Worm (Caenorhabditis elegans) whole organism, L4 larva: ENCODE data around the gene pap-2.

Experiments
- D1046.2 ChIP-seq: fragments of 200-800 bp; sonication (Bioruptor generic); IDR thresholded peaks from 2 replicates; pipeline ENCODE4 v1.3.6; 2022; ENCODE audit warnings: missing genetic modification characterization, missing compliant biosample characterization
- F10B5.3 ChIP-seq: sonication (generic microtip); optimal IDR thresholded peaks from 2 replicates; lab custom pipeline; 2016; ENCODE audit warnings: mild to moderate bottlenecking, missing genetic modification characterization, missing compliant biosample characterization
- F26F4.8 ChIP-seq: fragments of 200-800 bp; sonication (Bioruptor generic); conservative IDR thresholded peaks from 2 replicates; pipeline ENCODE4 v1.3.6; 2022; ENCODE audit warnings: missing genetic modification characterization, missing compliant biosample characterization
- F49E8.2 ChIP-seq: sonication (generic microtip); optimal IDR thresholded peaks from 2 replicates; lab custom pipeline; 2016; ENCODE audit warnings: missing compliant biosample characterization, mild to moderate bottlenecking, missing genetic modification characterization, borderline replicate concordance
- R02D3.7 ChIP-seq: fragments of 150-350 bp; sonication (generic microtip); optimal IDR thresholded peaks from 3 replicates; lab custom pipeline; 2014; ENCODE audit warnings: missing biosample characterization, missing genetic modification characterization
- Y105C5A.15 ChIP-seq: fragments of 200-800 bp; sonication (Bioruptor generic); IDR thresholded peaks from 2 replicates; pipeline ENCODE4 v1.3.6; 2022; ENCODE audit warnings: missing genetic modification characterization, missing compliant biosample characterization
- Y48G9A.11 ChIP-seq: fragments of 200-800 bp; sonication (Bioruptor generic); IDR thresholded peaks from 2 replicates; pipeline ENCODE4 v1.3.6; 2022; ENCODE audit warnings: missing genetic modification reagents, missing genetic modification characterization, missing compliant biosample characterization
- Y75B8A.6 ChIP-seq: fragments of 200-800 bp; sonication (Bioruptor generic); IDR thresholded peaks from 2 replicates; pipeline ENCODE4 v1.3.6; 2022; ENCODE audit warnings: missing genetic modification reagents, missing genetic modification characterization, missing compliant biosample characterization
- ZK337.2 ChIP-seq: fragments of 200-800 bp; sonication (Bioruptor generic); IDR thresholded peaks from 2 replicates; pipeline ENCODE4 v1.3.6; 2022; ENCODE audit warnings: missing genetic modification reagents, missing genetic modification characterization, missing compliant biosample characterization
- aly-2 ChIP-seq: sonication (generic microtip); optimal IDR thresholded peaks from 2 replicates; lab custom pipeline; 2018; ENCODE audit warnings: missing biosample characterization, missing genetic modification characterization
- attf-4 ChIP-seq: sonication (generic microtip); optimal IDR thresholded peaks from 3 replicates; lab custom pipeline; 2017; ENCODE audit warnings: missing biosample characterization, missing genetic modification characterization
- ceh-28 ChIP-seq: fragments of 150-350 bp; optimal IDR thresholded peaks from 2 replicates; lab custom pipeline; 2014; ENCODE audit warnings: missing biosample characterization, missing genetic modification reagents, missing genetic modification characterization
- ceh-62 ChIP-seq: sonication (generic microtip); optimal IDR thresholded peaks from 2 replicates; lab custom pipeline; 2017; ENCODE audit warnings: missing biosample characterization, missing genetic modification characterization
- ceh-82 ChIP-seq: sonication (generic microtip); optimal IDR thresholded peaks from 2 replicates; lab custom pipeline; 2017; ENCODE audit warnings: missing biosample characterization, missing genetic modification characterization
- daf-12 ChIP-seq: fragments of 150-350 bp; optimal IDR thresholded peaks from 2 replicates; lab custom pipeline; 2014; ENCODE audit warnings: missing biosample characterization, missing genetic modification reagents, missing genetic modification characterization
- daf-16 ChIP-seq, 3 experiments: sonication (generic microtip); optimal IDR thresholded peaks; 2 replicates each; lab custom pipeline; 2016 to 2017; ENCODE audit warnings: missing genetic modification characterization in 3 of 3, missing genetic modification reagents in 3 of 3, mild to moderate bottlenecking in 2 of 3, missing compliant biosample characterization in 2 of 3, missing biosample characterization in 1 of 3, moderate library complexity in 1 of 3
- dmd-8 ChIP-seq: fragments of 200-800 bp; sonication (Bioruptor generic); IDR thresholded peaks from 2 replicates; pipeline ENCODE4 v1.3.6; 2022; ENCODE audit warnings: missing genetic modification characterization, missing compliant biosample characterization
- dmd-9 ChIP-seq: fragments of 200-800 bp; sonication (Bioruptor generic); IDR thresholded peaks from 2 replicates; pipeline ENCODE4 v1.3.6; 2022; ENCODE audit warnings: missing genetic modification reagents, missing genetic modification characterization, missing compliant biosample characterization
- dve-1 ChIP-seq: sonication (generic microtip); optimal IDR thresholded peaks from 2 replicates; lab custom pipeline; 2017; ENCODE audit warnings: antibody characterized with exemption, mild to moderate bottlenecking, missing genetic modification characterization, missing compliant biosample characterization; ENCODE audit not compliant: insufficient read depth
- egl-27 ChIP-seq: sonication (generic microtip); optimal IDR thresholded peaks from 3 replicates; lab custom pipeline; 2017; ENCODE audit warnings: missing biosample characterization, missing genetic modification reagents, missing genetic modification characterization
- egl-43 ChIP-seq: fragments of 200-800 bp; sonication (Bioruptor generic); IDR thresholded peaks from 2 replicates; pipeline ENCODE4 v1.3.6; 2022; ENCODE audit warnings: missing genetic modification reagents, missing genetic modification characterization, missing compliant biosample characterization
- fos-1 ChIP-seq: fragments of 150-350 bp; optimal IDR thresholded peaks from 2 replicates; lab custom pipeline; 2014; ENCODE audit warnings: missing biosample characterization, missing genetic modification characterization
- jun-1 ChIP-seq: fragments of 150-350 bp; optimal IDR thresholded peaks from 2 replicates; lab custom pipeline; 2014; ENCODE audit warnings: missing biosample characterization, missing genetic modification reagents, missing genetic modification characterization
- lim-7 ChIP-seq: fragments of 200-800 bp; sonication (Bioruptor generic); IDR thresholded peaks from 2 replicates; pipeline ENCODE4 v1.3.6; 2022; ENCODE audit warnings: missing genetic modification characterization, missing compliant biosample characterization
- lin-1 ChIP-seq: fragments of 200-800 bp; sonication (Bioruptor generic); IDR thresholded peaks from 2 replicates; pipeline ENCODE4 v1.3.6; 2022; ENCODE audit warnings: missing genetic modification reagents, missing genetic modification characterization, missing compliant biosample characterization
- lin-13 ChIP-seq: fragments of 150-350 bp; optimal IDR thresholded peaks from 2 replicates; lab custom pipeline; 2014; ENCODE audit warnings: missing biosample characterization, missing genetic modification reagents, missing genetic modification characterization
- lin-29 ChIP-seq: fragments of 200-800 bp; sonication (Bioruptor generic); IDR thresholded peaks from 2 replicates; pipeline ENCODE4 v1.3.6; 2022; ENCODE audit warnings: missing genetic modification reagents, missing genetic modification characterization, missing compliant biosample characterization
- lir-3 ChIP-seq: sonication (generic microtip); optimal IDR thresholded peaks from 2 replicates; lab custom pipeline; 2016; ENCODE audit warnings: mild to moderate bottlenecking, missing genetic modification characterization, missing compliant biosample characterization
- mdl-1 ChIP-seq, 2 experiments: fragments of 150-350 bp in 1 of 2; sonication (generic microtip) in 1 of 2; optimal IDR thresholded peaks; 2 replicates each; lab custom pipeline; 2014 to 2017; ENCODE audit warnings: missing biosample characterization in 2 of 2, missing genetic modification characterization in 2 of 2
- mep-1 ChIP-seq: fragments of 150-350 bp; sonication (generic microtip); optimal IDR thresholded peaks from 3 replicates; lab custom pipeline; 2014; ENCODE audit warnings: missing biosample characterization, missing genetic modification characterization
- mes-2 ChIP-seq: sonication (generic microtip); optimal IDR thresholded peaks from 2 replicates; lab custom pipeline; 2016; ENCODE audit warnings: missing genotype, mild to moderate bottlenecking, missing genetic modification characterization, missing compliant biosample characterization; ENCODE audit not compliant: poor library complexity, severe bottlenecking
- nhr-10 ChIP-seq: fragments of 150-350 bp; optimal IDR thresholded peaks from 2 replicates; lab custom pipeline; 2014; ENCODE audit warnings: missing biosample characterization, missing genetic modification characterization
- nhr-237 ChIP-seq: sonication (generic microtip); optimal IDR thresholded peaks from 2 replicates; lab custom pipeline; 2017; ENCODE audit warnings: missing biosample characterization, missing genetic modification characterization
- nhr-6 ChIP-seq: fragments of 150-350 bp; optimal IDR thresholded peaks from 2 replicates; lab custom pipeline; 2014; ENCODE audit warnings: missing biosample characterization, missing genetic modification characterization
- nhr-76 ChIP-seq: fragments of 150-350 bp; optimal IDR thresholded peaks from 2 replicates; lab custom pipeline; 2014; ENCODE audit warnings: missing biosample characterization, missing genetic modification characterization
- nhr-77 ChIP-seq: fragments of 150-350 bp; optimal IDR thresholded peaks from 2 replicates; lab custom pipeline; 2014; ENCODE audit warnings: missing biosample characterization, missing genetic modification characterization
- pha-4 ChIP-seq, 2 experiments: fragments of 150-350 bp in 1 of 2; fragments of 200-800 bp in 1 of 2; sonication (Bioruptor generic) in 1 of 2; IDR thresholded peaks in 1 of 2; optimal IDR thresholded peaks in 1 of 2; 2 replicates each; pipeline versions ENCODE4 v1.3.6 to Lab custom; 2014 to 2022; ENCODE audit warnings: missing genetic modification characterization in 2 of 2, missing genetic modification reagents in 2 of 2, missing biosample characterization in 1 of 2, missing compliant biosample characterization in 1 of 2
- php-3 ChIP-seq: fragments of 200-800 bp; sonication (Bioruptor generic); IDR thresholded peaks from 2 replicates; pipeline ENCODE4 v1.3.6; 2022; ENCODE audit warnings: missing genetic modification reagents, missing genetic modification characterization, missing compliant biosample characterization
- pqm-1 ChIP-seq: sonication (generic microtip); optimal IDR thresholded peaks from 2 replicates; lab custom pipeline; 2017; ENCODE audit warnings: missing biosample characterization, missing genetic modification characterization
- saeg-2 ChIP-seq: fragments of 200-800 bp; sonication (Bioruptor generic); IDR thresholded peaks from 2 replicates; pipeline ENCODE4 v1.3.6; 2022; ENCODE audit warnings: missing genetic modification reagents, missing genetic modification characterization, missing compliant biosample characterization
- set-16 ChIP-seq: fragments of 200-800 bp; sonication (Bioruptor generic); IDR thresholded peaks from 2 replicates; pipeline ENCODE4 v1.3.6; 2022; ENCODE audit warnings: missing genetic modification reagents, missing genetic modification characterization, missing compliant biosample characterization
- skn-1 ChIP-seq: fragments of 150-350 bp; optimal IDR thresholded peaks from 2 replicates; lab custom pipeline; 2014; ENCODE audit warnings: missing biosample characterization, missing genetic modification characterization
- snpc-4 ChIP-seq: fragments of 150-350 bp; optimal IDR thresholded peaks from 2 replicates; lab custom pipeline; 2014; ENCODE audit warnings: missing biosample characterization, missing genetic modification characterization
- spr-1 ChIP-seq: sonication (generic microtip); optimal IDR thresholded peaks from 2 replicates; lab custom pipeline; 2016; ENCODE audit warnings: mild to moderate bottlenecking, missing genetic modification characterization, missing compliant biosample characterization
- spr-3 ChIP-seq: fragments of 200-800 bp; sonication (Bioruptor generic); optimal IDR thresholded peaks from 2 replicates; lab custom pipeline; 2018; ENCODE audit warnings: mild to moderate bottlenecking, missing genetic modification characterization, missing compliant biosample characterization
- tag-97 ChIP-seq: fragments of 200-800 bp; sonication (Bioruptor generic); IDR thresholded peaks from 2 replicates; pipeline ENCODE4 v1.3.6; 2022; ENCODE audit warnings: missing genetic modification characterization, missing compliant biosample characterization
- tra-1 ChIP-seq: fragments of 200-800 bp; sonication (Bioruptor generic); IDR thresholded peaks from 2 replicates; pipeline ENCODE4 v1.3.6; 2022; ENCODE audit warnings: missing genetic modification reagents, missing genetic modification characterization, missing compliant biosample characterization
- unc-62 ChIP-seq, 3 experiments: fragments of 150-350 bp in 1 of 3; sonication (generic microtip); optimal IDR thresholded peaks in 2 of 3; peaks in 1 of 3; 1 replicate in 1 of 3; 2 replicates in 2 of 3; lab custom pipeline; 2014 to 2017; ENCODE audit warnings: missing biosample characterization in 3 of 3, missing genetic modification characterization in 3 of 3, missing genetic modification reagents in 3 of 3, missing genotype in 1 of 3
- zfp-2 ChIP-seq: sonication (generic microtip); optimal IDR thresholded peaks from 2 replicates; lab custom pipeline; 2016; ENCODE audit warnings: mild to moderate bottlenecking, missing genetic modification characterization, missing compliant biosample characterization
- zfp-3 ChIP-seq: fragments of 200-800 bp; sonication (Bioruptor generic); conservative IDR thresholded peaks from 2 replicates; pipeline ENCODE4 v1.3.6; 2022; ENCODE audit warnings: missing genetic modification reagents, missing genetic modification characterization, missing compliant biosample characterization
- ztf-7 ChIP-seq: fragments of 150-350 bp; optimal IDR thresholded peaks from 2 replicates; lab custom pipeline; 2014; ENCODE audit warnings: missing biosample characterization, missing genetic modification characterization

The pap-2 gene

ce11 chrII:9619995-9620535 lies 10.9 kb upstream of the pap-2 start (continued):
- TF ChIP-seq egl-43 (GFP tag; lab: Robert Waterston, UW) (no peak), F10B5.3 (tag; lab: Kevin White, UChicago) (no peak), R02D3.7 (no peak), aly-2 (no peak), nhr-76 (tag; lab: Kevin White, UChicago) (no peak), lir-3 (tag; lab: Kevin White, UChicago) (no peak), F26F4.8 (GFP tag; lab: Robert Waterston, UW) (no peak), ZK337.2 (GFP tag; lab: Robert Waterston, UW) (no peak), zfp-2 (tag; lab: Kevin White, UChicago) (no peak), tag-97 (no peak), lin-29 (GFP tag; lab: Robert Waterston, UW) (no peak), nhr-77 (tag; lab: Kevin White, UChicago) (no peak), dve-1 (tag; lab: Kevin White, UChicago) (peak; percentile 3), ceh-62 (tag; lab: Kevin White, UChicago) (no peak), spr-1 (no peak), nhr-6 (tag; lab: Kevin White, UChicago) (no peak), nhr-237 (no peak), skn-1 (no peak), mdl-1 (tag; optimal IDR thresholded peaks at IDR 0.05; lab: Kevin White, UChicago) (peak in 1 of 2 experiments; percentile 60), snpc-4 (tag; lab: Kevin White, UChicago) (no peak), spr-3 (GFP tag; lab: Kevin White, UChicago) (no peak), pha-4 (GFP tag; IDR thresholded peaks at IDR 0.05; lab: Robert Waterston, UW) (no peak), pha-4 (tag; optimal IDR thresholded peaks at IDR 0.05; lab: Kevin White, UChicago) (no peak), F49E8.2 (tag; lab: Kevin White, UChicago) (no peak), zfp-3 (no peak), jun-1 (tag; lab: Kevin White, UChicago) (no peak), fos-1 (tag; lab: Kevin White, UChicago) (no peak), Y75B8A.6 (GFP tag; lab: Robert Waterston, UW) (no peak), Y48G9A.11 (GFP tag; lab: Robert Waterston, UW) (no peak), attf-4 (tag; lab: Kevin White, UChicago) (no peak), mes-2 (tag; lab: Kevin White, UChicago) (peak; percentile 17), set-16 (GFP tag; lab: Robert Waterston, UW) (no peak), daf-12 (tag; lab: Kevin White, UChicago) (no peak), tra-1 (GFP tag; lab: Robert Waterston, UW) (no peak), dmd-8 (GFP tag; lab: Robert Waterston, UW) (no peak), ceh-28 (tag; lab: Kevin White, UChicago) (no peak), ztf-7 (tag; lab: Kevin White, UChicago) (no peak), saeg-2 (GFP tag; lab: Robert Waterston, UW) (no peak), D1046.2 (GFP tag; lab: Robert Waterston, UW) (no peak), php-3 (GFP tag; lab: Robert Waterston, UW) (no peak), dmd-9 (GFP tag; lab: Robert Waterston, UW) (no peak), lin-1 (GFP tag; lab: Robert Waterston, UW) (no peak), lim-7 (GFP tag; lab: Robert Waterston, UW) (no peak), egl-27 (tag; lab: Kevin White, UChicago) (no peak), Y105C5A.15 (GFP tag; lab: Robert Waterston, UW) (no peak), nhr-10 (no peak), ceh-82 (no peak), unc-62 (GFP tag; optimal IDR thresholded peaks at IDR 0.05 in 1 of 2; lab: Kevin White, UChicago) (peak in 1 of 2 experiments; percentile 91), unc-62 (tag; optimal IDR thresholded peaks at IDR 0.05; lab: Kevin White, UChicago) (no peak), lin-13 (GFP tag; lab: Kevin White, UChicago) (no peak), pqm-1 (tag; lab: Kevin White, UChicago) (peak; percentile 41), mep-1 (tag; lab: Kevin White, UChicago) (no peak), daf-16 (GFP tag; optimal IDR thresholded peaks at IDR 0.05; lab: Kevin White, UChicago) (no peak), daf-16 (tag; optimal IDR thresholded peaks at IDR 0.05; lab: Kevin White, UChicago) (no peak)
